Fruit fly (Drosophila melanogaster) whole organism, embryonic: Measurements from ENCODE around the gene ry.

Experiments used
- Adf1 ChIP-seq: fragments of 200-800 bp; sonication (Bioruptor generic); IDR thresholded peaks from 2 replicates; pipeline ENCODE4 v1.3.6; 2022; ENCODE audit warnings: missing biosample characterization, missing genetic modification characterization
- Asciz ChIP-seq: fragments of 200-800 bp; sonication (Bioruptor generic); optimal IDR thresholded peaks from 2 replicates; lab custom pipeline; 2017; ENCODE audit warnings: missing biosample characterization, mild to moderate bottlenecking, missing genetic modification characterization, missing genetic modification reagents
- BtbVII ChIP-seq: fragments of 200-800 bp; sonication (Bioruptor generic); optimal IDR thresholded peaks from 3 replicates; lab custom pipeline; 2017; ENCODE audit warnings: missing biosample characterization, mild to moderate bottlenecking, missing genetic modification characterization
- CG11085 ChIP-seq: fragments of 200-800 bp; sonication (Bioruptor generic); IDR thresholded peaks from 2 replicates; pipeline ENCODE4 v1.3.6; 2022; ENCODE audit warnings: missing biosample characterization, missing genetic modification characterization
- CG12155 ChIP-seq: fragments of 200-800 bp; sonication (Bioruptor generic); optimal IDR thresholded peaks from 3 replicates; lab custom pipeline; 2016; ENCODE audit warnings: missing biosample characterization, missing genetic modification characterization
- CG12391 ChIP-seq: fragments of 200-800 bp; sonication (Bioruptor generic); optimal IDR thresholded peaks from 3 replicates; lab custom pipeline; 2018; ENCODE audit warnings: missing biosample characterization, mild to moderate bottlenecking, missing genetic modification characterization, moderate library complexity
- CG12659 ChIP-seq: fragments of 200-800 bp; sonication (Bioruptor generic); optimal IDR thresholded peaks from 3 replicates; lab custom pipeline; 2017; ENCODE audit warnings: mild to moderate bottlenecking, missing biosample characterization, missing genetic modification reagents, missing genetic modification characterization
- CG12744 ChIP-seq: fragments of 200-800 bp; sonication (Bioruptor generic); optimal IDR thresholded peaks from 2 replicates; lab custom pipeline; 2016; ENCODE audit warnings: missing biosample characterization, missing genetic modification characterization
- CG15011 ChIP-seq: fragments of 200-800 bp; sonication (Bioruptor generic); optimal IDR thresholded peaks from 3 replicates; lab custom pipeline; 2018; ENCODE audit warnings: missing biosample characterization, mild to moderate bottlenecking, missing genetic modification characterization
- CG17328 ChIP-seq: fragments of 200-800 bp; sonication (Bioruptor generic); IDR thresholded peaks from 2 replicates; pipeline ENCODE4 v1.3.6; 2022; ENCODE audit warnings: missing biosample characterization, missing genetic modification characterization
- CG18476 ChIP-seq: fragments of 200-800 bp; sonication (Bioruptor generic); optimal IDR thresholded peaks from 2 replicates; lab custom pipeline; 2016; ENCODE audit warnings: missing biosample characterization, mild to moderate bottlenecking, missing genetic modification characterization
- CG18764 ChIP-seq: fragments of 200-800 bp; sonication (Bioruptor generic); optimal IDR thresholded peaks from 3 replicates; lab custom pipeline; 2016; ENCODE audit warnings: missing biosample characterization, missing genetic modification characterization
- CG2116 ChIP-seq: fragments of 200-800 bp; sonication (Bioruptor generic); optimal IDR thresholded peaks from 3 replicates; lab custom pipeline; 2018; ENCODE audit warnings: missing biosample characterization, mild to moderate bottlenecking, missing genetic modification characterization
- CG2129 ChIP-seq: fragments of 200-800 bp; sonication (Bioruptor generic); IDR thresholded peaks from 2 replicates; pipeline ENCODE4 v1.3.6; 2022; ENCODE audit warnings: missing biosample characterization, missing genetic modification characterization; ENCODE audit not compliant: partially characterized antibody
- CG2875 ChIP-seq: fragments of 200-800 bp; sonication (Bioruptor generic); optimal IDR thresholded peaks from 2 replicates; lab custom pipeline; 2017; ENCODE audit warnings: missing biosample characterization, mild to moderate bottlenecking, missing genetic modification characterization, missing genetic modification reagents
- CG31224 ChIP-seq: fragments of 200-800 bp; sonication (Bioruptor generic); IDR thresholded peaks from 2 replicates; pipeline ENCODE4 v1.3.6; 2022; ENCODE audit warnings: missing biosample characterization, missing genetic modification characterization
- CG32767 ChIP-seq: fragments of 200-800 bp; sonication (Bioruptor generic); IDR thresholded peaks from 2 replicates; pipeline ENCODE4 v1.3.6; 2022; ENCODE audit warnings: missing biosample characterization, missing genetic modification characterization
- CG6813 ChIP-seq: fragments of 200-800 bp; sonication (Bioruptor generic); optimal IDR thresholded peaks from 2 replicates; lab custom pipeline; 2017; ENCODE audit warnings: missing biosample characterization, missing genetic modification characterization, mild to moderate bottlenecking, moderate library complexity, missing genetic modification reagents
- CG7928 ChIP-seq: fragments of 200-800 bp; sonication (Bioruptor generic); optimal IDR thresholded peaks from 2 replicates; lab custom pipeline; 2017; ENCODE audit warnings: missing biosample characterization, mild to moderate bottlenecking, missing genetic modification characterization
- CG8290 ChIP-seq, 3 experiments: fragments of 200-800 bp; sonication (Bioruptor generic); optimal IDR thresholded peaks; 2 replicates each; lab custom pipeline; 2016 to 2019; ENCODE audit warnings: missing biosample characterization in 3 of 3, missing genetic modification characterization in 3 of 3, mild to moderate bottlenecking in 2 of 3, moderate library complexity in 1 of 3
- CG8924 ChIP-seq: fragments of 200-800 bp; optimal IDR thresholded peaks from 3 replicates; lab custom pipeline; 2019; ENCODE audit warnings: missing biosample characterization, mild to moderate bottlenecking, missing genetic modification characterization, moderate library complexity
- CrebB ChIP-seq: fragments of 200-800 bp; sonication (Bioruptor generic); optimal IDR thresholded peaks from 3 replicates; lab custom pipeline; 2018; ENCODE audit warnings: missing biosample characterization, mild to moderate bottlenecking, missing genetic modification characterization
- H15 ChIP-seq: fragments of 200-800 bp; sonication (Bioruptor generic); IDR thresholded peaks from 3 replicates; pipeline ENCODE4 v1.3.6; 2022; ENCODE audit warnings: missing biosample characterization, missing genetic modification characterization
- HHEX ChIP-seq: fragments of 200-800 bp; sonication (Bioruptor generic); optimal IDR thresholded peaks from 3 replicates; lab custom pipeline; 2017; ENCODE audit warnings: missing biosample characterization, mild to moderate bottlenecking, missing genetic modification characterization, missing genetic modification reagents
- HLHmδ ChIP-seq: fragments of 200-800 bp; sonication (Bioruptor generic); optimal IDR thresholded peaks from 2 replicates; lab custom pipeline; 2018; ENCODE audit warnings: missing biosample characterization, mild to moderate bottlenecking, missing genetic modification characterization, moderate library complexity
- Jarid2 ChIP-seq: fragments of 200-800 bp; sonication (Bioruptor generic); optimal IDR thresholded peaks from 3 replicates; lab custom pipeline; 2017; ENCODE audit warnings: mild to moderate bottlenecking, missing biosample characterization, missing genetic modification reagents, missing genetic modification characterization
- MTF-1 ChIP-seq: fragments of 200-800 bp; sonication (Bioruptor generic); optimal IDR thresholded peaks from 2 replicates; lab custom pipeline; 2018; ENCODE audit warnings: missing biosample characterization, mild to moderate bottlenecking, missing genetic modification characterization, borderline replicate concordance
- NK7.1 ChIP-seq: fragments of 200-800 bp; sonication (Bioruptor generic); optimal IDR thresholded peaks from 3 replicates; lab custom pipeline; 2016; ENCODE audit warnings: missing biosample characterization, missing genetic modification characterization
- Nf-YA ChIP-seq: fragments of 200-800 bp; sonication (Bioruptor generic); IDR thresholded peaks from 2 replicates; pipeline ENCODE4 v1.3.6; 2022; ENCODE audit warnings: missing biosample characterization, missing genetic modification characterization
- Optix ChIP-seq: fragments of 200-800 bp; sonication (Bioruptor generic); IDR thresholded peaks from 3 replicates; pipeline ENCODE4 v1.3.6; 2022; ENCODE audit warnings: missing biosample characterization, missing genetic modification characterization
- PHDP ChIP-seq: fragments of 200-800 bp; sonication (Bioruptor generic); optimal IDR thresholded peaks from 3 replicates; lab custom pipeline; 2018; ENCODE audit warnings: missing biosample characterization, mild to moderate bottlenecking, missing genetic modification characterization, moderate library complexity
- Ravus ChIP-seq: fragments of 200-800 bp; sonication (Bioruptor generic); IDR thresholded peaks from 2 replicates; pipeline ENCODE4 v1.3.6; 2022; ENCODE audit warnings: missing biosample characterization, missing genetic modification characterization
- Sin3A ChIP-seq: fragments of >200 bp; optimal IDR thresholded peaks from 2 replicates; lab custom pipeline; 2018
- Vsx1 ChIP-seq: fragments of 200-800 bp; sonication (Bioruptor generic); optimal IDR thresholded peaks from 2 replicates; lab custom pipeline; 2017; ENCODE audit warnings: missing biosample characterization, mild to moderate bottlenecking, missing genetic modification characterization, missing genetic modification reagents
- caup ChIP-seq: fragments of 200-800 bp; sonication (Bioruptor generic); optimal IDR thresholded peaks from 3 replicates; lab custom pipeline; 2017; ENCODE audit warnings: missing biosample characterization, mild to moderate bottlenecking, missing genetic modification characterization, moderate library complexity; ENCODE audit not compliant: severe bottlenecking
- esg ChIP-seq: fragments of 200-800 bp; sonication (Bioruptor generic); conservative IDR thresholded peaks from 2 replicates; pipeline ENCODE4 v1.3.6; 2022; ENCODE audit warnings: missing biosample characterization, missing genetic modification characterization
- fd3F ChIP-seq: fragments of 200-800 bp; sonication (Bioruptor generic); optimal IDR thresholded peaks from 2 replicates; lab custom pipeline; 2018; ENCODE audit warnings: missing biosample characterization, mild to moderate bottlenecking, missing genetic modification characterization, moderate library complexity
- ham ChIP-seq: fragments of 200-800 bp; sonication (Bioruptor generic); IDR thresholded peaks from 2 replicates; pipeline ENCODE4 v1.3.6; 2022; ENCODE audit warnings: missing biosample characterization, missing genetic modification characterization
- kah ChIP-seq: fragments of 200-800 bp; sonication (Bioruptor generic); optimal IDR thresholded peaks from 2 replicates; lab custom pipeline; 2018; ENCODE audit warnings: missing biosample characterization, mild to moderate bottlenecking, missing genetic modification characterization
- knrl ChIP-seq: fragments of 200-800 bp; sonication (Bioruptor generic); IDR thresholded peaks from 3 replicates; pipeline ENCODE4 v1.3.6; 2022; ENCODE audit warnings: missing biosample characterization, missing genetic modification characterization; ENCODE audit not compliant: partially characterized antibody
- lov ChIP-seq, 2 experiments: fragments of 200-800 bp in 1 of 2; fragments of >200 bp in 1 of 2; sonication (Bioruptor generic) in 1 of 2; IDR thresholded peaks in 1 of 2; optimal IDR thresholded peaks in 1 of 2; 2 replicates in 1 of 2; 3 replicates in 1 of 2; pipeline versions ENCODE4 v1.3.6 to Lab custom; 2017 to 2022; ENCODE audit warnings: missing biosample characterization in 1 of 2, missing genetic modification characterization in 1 of 2
- pho ChIP-seq: fragments of 200-800 bp; sonication (Bioruptor generic); optimal IDR thresholded peaks from 2 replicates; lab custom pipeline; 2016; ENCODE audit warnings: missing biosample characterization, missing genetic modification characterization
- schlank ChIP-seq: fragments of 200-800 bp; sonication (Bioruptor generic); optimal IDR thresholded peaks from 2 replicates; lab custom pipeline; 2018; ENCODE audit warnings: missing biosample characterization, mild to moderate bottlenecking, missing genetic modification characterization
- so ChIP-seq: fragments of 200-800 bp; sonication (Bioruptor generic); IDR thresholded peaks from 3 replicates; pipeline ENCODE4 v1.3.6; 2022; ENCODE audit warnings: missing biosample characterization, missing genetic modification characterization
- sob ChIP-seq: fragments of 200-800 bp; sonication (Bioruptor generic); IDR thresholded peaks from 2 replicates; pipeline ENCODE4 v1.3.6; 2022; ENCODE audit warnings: missing biosample characterization, missing genetic modification characterization
- sr ChIP-seq: fragments of 200-800 bp; sonication (Bioruptor generic); IDR thresholded peaks from 3 replicates; pipeline ENCODE4 v1.3.6; 2022; ENCODE audit warnings: missing biosample characterization, missing genetic modification characterization
- trh ChIP-seq: fragments of 200-800 bp; sonication (Bioruptor generic); optimal IDR thresholded peaks from 2 replicates; lab custom pipeline; 2016; ENCODE audit warnings: missing biosample characterization, missing genetic modification characterization
- unc-4 ChIP-seq: fragments of 200-800 bp; sonication (Bioruptor generic); IDR thresholded peaks from 2 replicates; pipeline ENCODE4 v1.3.6; 2022; ENCODE audit warnings: missing biosample characterization, missing genetic modification characterization; ENCODE audit not compliant: partially characterized antibody
- wek ChIP-seq: fragments of 200-800 bp; sonication (Bioruptor generic); optimal IDR thresholded peaks from 3 replicates; lab custom pipeline; 2018; ENCODE audit warnings: missing biosample characterization, mild to moderate bottlenecking, missing genetic modification characterization, moderate library complexity

The ry gene

dm6 chr3R:13032975-13033445, 682 bp downstream of the ry start (continued):
- peak; percentile 46 for TF ChIP-seq Jarid2 (GFP tag; lab: Kevin White, UChicago)
- peak; percentile 25 for TF ChIP-seq HLHmδ (GFP tag; lab: Kevin White, UChicago)
- TF ChIP-seq knrl (GFP tag; lab: Robert Waterston, UW): no peak
- TF ChIP-seq PHDP: no peak
- peak; percentile 60 for TF ChIP-seq CG2875
- TF ChIP-seq CG12155 (GFP tag; lab: Kevin White, UChicago): no peak
- TF ChIP-seq HHEX (GFP tag; lab: Kevin White, UChicago): peak; percentile 54
- TF ChIP-seq CG18764 (GFP tag; lab: Kevin White, UChicago): peak; percentile 42
- TF ChIP-seq kah (GFP tag; lab: Kevin White, UChicago): peak; percentile 22
- no peak for TF ChIP-seq CG12744
- TF ChIP-seq CG17328: peak; percentile 12; the same call in 1 of the 2 replicates
- TF ChIP-seq esg: no peak
- TF ChIP-seq CG8290 (GFP tag; optimal IDR thresholded peaks at IDR 0.05; lab: Kevin White, UChicago): no peak
- no peak for TF ChIP-seq CG8290 (tag; optimal IDR thresholded peaks at IDR 0.05; lab: Kevin White, UChicago)
- TF ChIP-seq MTF-1 (GFP tag; lab: Kevin White, UChicago): peak; percentile 71
- TF ChIP-seq H15 (GFP tag; lab: Robert Waterston, UW): no peak
- peak; percentile 52 for TF ChIP-seq caup
- no peak for TF ChIP-seq CG31224 (GFP tag; lab: Robert Waterston, UW)
- TF ChIP-seq BtbVII (GFP tag; lab: Kevin White, UChicago): peak; percentile 36
- peak; percentile 79 for TF ChIP-seq CG7928
- TF ChIP-seq CG15011 (GFP tag; lab: Kevin White, UChicago): no peak
- TF ChIP-seq Sin3A (lab: Kevin White, UChicago): no peak
- TF ChIP-seq Optix (GFP tag; lab: Robert Waterston, UW): peak; percentile 44; the same call in 1 of the 3 replicates
- peak; percentile 63 for TF ChIP-seq wek
- TF ChIP-seq lov (optimal IDR thresholded peaks at IDR 0.05; lab: Kevin White, UChicago): no peak
- peak; percentile 67; the same call in 1 of the 3 replicates for TF ChIP-seq lov (GFP tag; IDR thresholded peaks at IDR 0.05; lab: Robert Waterston, UW)
- TF ChIP-seq sob (GFP tag; lab: Robert Waterston, UW): peak; percentile 51; the same call in 1 of the 2 replicates
- TF ChIP-seq CG12391 (tag; lab: Kevin White, UChicago): peak; percentile 3
- no peak for TF ChIP-seq unc-4
- TF ChIP-seq Vsx1: peak; percentile 60
- TF ChIP-seq CrebB (tag; lab: Kevin White, UChicago): peak; percentile 26
- no peak for TF ChIP-seq NK7.1 (GFP tag; lab: Kevin White, UChicago)
- TF ChIP-seq CG32767 (GFP tag; lab: Robert Waterston, UW): no peak
- no peak for TF ChIP-seq CG12659 (GFP tag; lab: Kevin White, UChicago)
- peak; percentile 40; the same call in 1 of the 3 replicates for TF ChIP-seq so (GFP tag; lab: Robert Waterston, UW)
- TF ChIP-seq Ravus (GFP tag; lab: Robert Waterston, UW): no peak
- no peak for TF ChIP-seq CG2116 (GFP tag; lab: Kevin White, UChicago)
- TF ChIP-seq Adf1 (GFP tag; lab: Robert Waterston, UW): no peak
- TF ChIP-seq CG6813 (GFP tag; lab: Kevin White, UChicago): peak; percentile 72
- TF ChIP-seq sr (GFP tag; lab: Robert Waterston, UW): 0 out of 3 replicates have a peak, but pooled peaks have one; percentile 32
- 0 out of 2 replicates have a peak, but pooled peaks have one; percentile 12 for TF ChIP-seq Nf-YA (GFP tag; lab: Robert Waterston, UW)
- peak; percentile 12 for TF ChIP-seq CG18476 (GFP tag; lab: Kevin White, UChicago)
- no peak for TF ChIP-seq ham
- no peak for TF ChIP-seq CG2129 (GFP tag; lab: Robert Waterston, UW)
- TF ChIP-seq schlank: peak; percentile 29
- TF ChIP-seq pho (GFP tag; lab: Kevin White, UChicago): no peak
- TF ChIP-seq fd3F: no peak
- TF ChIP-seq Asciz (GFP tag; lab: Kevin White, UChicago): peak; percentile 80
- TF ChIP-seq CG8924 (tag; lab: Kevin White, UChicago): peak; percentile 40
- no peak for TF ChIP-seq trh
- TF ChIP-seq CG11085 (GFP tag; lab: Robert Waterston, UW): no peak
